Worm (Caenorhabditis elegans) whole organism, mixed stage, embryonic: ENCODE results near the gene F26A1.3.

Experiments
- M03D4.4 ChIP-seq: sonication (generic microtip); optimal IDR thresholded peaks from 2 replicates; lab custom pipeline; 2017; ENCODE audit warnings: mild to moderate bottlenecking, missing genetic modification characterization, missing compliant biosample characterization
- lin-32 ChIP-seq: fragments of 200-800 bp; sonication (Bioruptor generic); optimal IDR thresholded peaks from 2 replicates; lab custom pipeline; 2018; ENCODE audit warnings: mild to moderate bottlenecking, missing genetic modification characterization, missing compliant biosample characterization
- lsy-2 ChIP-seq: fragments of 150-350 bp; optimal IDR thresholded peaks from 2 replicates; lab custom pipeline; 2014; ENCODE audit warnings: missing biosample characterization, missing genetic modification characterization
- unc-39 ChIP-seq: fragments of 150-350 bp; optimal IDR thresholded peaks from 2 replicates; lab custom pipeline; 2014; ENCODE audit warnings: missing biosample characterization, missing genetic modification characterization
- unc-62 ChIP-seq: fragments of 150-350 bp; optimal IDR thresholded peaks from 2 replicates; lab custom pipeline; 2014; ENCODE audit warnings: missing biosample characterization, missing genetic modification reagents, missing genetic modification characterization

ce11 chrIII:4859039-4859438 lies 32.3 kb downstream of the F26A1.3 start, which contains the start of gene C35D10.6:
- no peak for TF ChIP-seq unc-62
- no peak for TF ChIP-seq unc-39
- no peak for TF ChIP-seq lsy-2
- no peak for TF ChIP-seq M03D4.4 (tag; lab: Kevin White, UChicago)
- TF ChIP-seq lin-32 = no peak
